Worm (Caenorhabditis elegans): ENCODE measurements around the gene acdh-8.

The acdh-8 gene

DNA sequence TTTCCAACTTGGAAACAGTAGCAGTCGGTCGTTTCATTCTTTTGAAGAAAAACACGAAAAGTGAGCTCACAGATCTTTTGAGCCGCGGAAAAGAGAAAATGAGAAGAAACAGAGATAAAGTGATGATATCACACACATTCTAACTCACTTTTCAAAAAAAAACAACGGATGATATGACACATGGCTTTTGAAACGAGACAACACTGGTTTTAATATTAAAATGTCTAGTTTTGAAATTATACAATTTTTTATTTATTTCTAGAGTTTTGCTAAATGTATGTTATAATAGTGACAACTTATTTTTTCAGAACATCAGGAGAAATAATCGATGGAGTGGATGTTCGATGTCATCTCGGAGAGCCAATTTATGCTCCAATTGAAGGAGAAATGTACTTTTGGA, 1.8 kb upstream of the acdh-8 start, which contains the start of gene K05F1.14:
TSS of gene K05F1.14 (minus strand) at position 101 of the 400 bp plus-strand sequence.
- no peak for TF ChIP-seq eor-1 (tag; optimal IDR thresholded peaks at IDR 0.05)
- no peak for TF ChIP-seq pqm-1 (tag; optimal IDR thresholded peaks at IDR 0.05)
- no peak for TF ChIP-seq lsy-12 (tag; optimal IDR thresholded peaks at IDR 0.05)
- no peak for TF ChIP-seq jun-1 (tag; optimal IDR thresholded peaks at IDR 0.05)
- TF ChIP-seq ztf-11 (tag; optimal IDR thresholded peaks at IDR 0.05): no peak
- TF ChIP-seq zag-1 (tag; optimal IDR thresholded peaks at IDR 0.05): no peak
- TF ChIP-seq ceh-28 (tag; optimal IDR thresholded peaks at IDR 0.05): no peak
- TF ChIP-seq sea-2 (GFP tag; optimal IDR thresholded peaks at IDR 0.05): no peak
- TF ChIP-seq lin-39 (tag; optimal IDR thresholded peaks at IDR 0.05): no peak
- no peak for TF ChIP-seq skn-1 (tag; optimal IDR thresholded peaks at IDR 0.05)
- no peak for TF ChIP-seq unc-39 (tag; optimal IDR thresholded peaks at IDR 0.05)
- TF ChIP-seq elt-3 (tag; optimal IDR thresholded peaks at IDR 0.05): no peak
- no peak for TF ChIP-seq unc-62 (GFP tag; optimal IDR thresholded peaks at IDR 0.05)
- no peak for TF ChIP-seq nhr-76 (tag; optimal IDR thresholded peaks at IDR 0.05)
- no peak for TF ChIP-seq ceh-82 (tag; optimal IDR thresholded peaks at IDR 0.05)
- TF ChIP-seq ZK546.5 (tag; optimal IDR thresholded peaks at IDR 0.05): no peak
- TF ChIP-seq snpc-4 (tag; optimal IDR thresholded peaks at IDR 0.05): no peak
- no peak for TF ChIP-seq nhr-12 (tag; optimal IDR thresholded peaks at IDR 0.05)

DNA sequence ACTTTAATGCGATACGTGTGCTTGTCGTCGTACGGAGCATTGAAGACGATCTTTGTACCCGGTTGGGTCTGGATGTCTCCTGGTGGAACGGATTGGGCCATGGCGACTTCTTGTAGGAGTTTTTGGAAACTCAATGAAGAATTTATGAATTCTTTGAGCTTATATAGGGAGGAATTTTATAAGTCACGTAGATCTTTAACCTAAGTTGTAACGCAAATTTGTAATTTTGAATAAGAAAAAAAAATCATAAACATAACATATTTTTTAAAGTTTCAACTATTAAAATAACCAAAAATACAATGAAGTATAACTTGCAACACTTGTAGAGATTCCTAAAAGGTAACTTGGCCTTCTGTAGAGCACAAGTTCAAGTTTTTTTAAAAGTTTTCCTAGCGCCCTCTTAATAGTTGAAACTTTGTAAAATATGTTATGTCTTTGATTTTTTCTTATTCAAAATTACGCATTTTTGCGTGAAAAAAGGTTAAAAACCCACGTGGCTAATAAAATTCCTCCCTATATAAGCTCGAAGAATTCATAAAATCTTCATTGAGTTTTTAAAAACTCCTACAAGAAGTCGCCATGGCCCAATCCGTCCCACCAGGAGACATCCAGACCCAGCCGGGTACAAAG, 3.2 kb downstream of the acdh-8 start, which contains the start of the genes msp-63 and msp-142:
TSS of gene msp-63 (minus strand) at position 101 of the 630 bp plus-strand sequence.
TSS of gene msp-142 (plus strand) at position 580 of the 630 bp plus-strand sequence.
- TF ChIP-seq lin-39 (tag; optimal IDR thresholded peaks at IDR 0.05) (no peak), daf-12 (tag; optimal IDR thresholded peaks at IDR 0.05) (no peak), pha-4 (tag; optimal IDR thresholded peaks at IDR 0.05) (no peak), snpc-4 (tag; optimal IDR thresholded peaks at IDR 0.05) (no peak), mml-1 (tag; optimal IDR thresholded peaks at IDR 0.05) (no peak), lin-15B (tag; optimal IDR thresholded peaks at IDR 0.05) (no peak), nhr-237 (tag; optimal IDR thresholded peaks at IDR 0.05) (no peak), unc-39 (tag; optimal IDR thresholded peaks at IDR 0.05) (no peak), eor-1 (tag; optimal IDR thresholded peaks at IDR 0.05) (no peak), ztf-4 (tag; optimal IDR thresholded peaks at IDR 0.05) (no peak), nhr-67 (tag; optimal IDR thresholded peaks at IDR 0.05) (no peak), sea-2 (GFP tag; optimal IDR thresholded peaks at IDR 0.05) (no peak), ceh-9 (tag; optimal IDR thresholded peaks at IDR 0.05) (no peak), nhr-76 (tag; optimal IDR thresholded peaks at IDR 0.05) (no peak), ZK546.5 (tag; optimal IDR thresholded peaks at IDR 0.05) (no peak), elt-2 (tag; optimal IDR thresholded peaks at IDR 0.05) (no peak), ztf-11 (tag; optimal IDR thresholded peaks at IDR 0.05) (no peak)

DNA sequence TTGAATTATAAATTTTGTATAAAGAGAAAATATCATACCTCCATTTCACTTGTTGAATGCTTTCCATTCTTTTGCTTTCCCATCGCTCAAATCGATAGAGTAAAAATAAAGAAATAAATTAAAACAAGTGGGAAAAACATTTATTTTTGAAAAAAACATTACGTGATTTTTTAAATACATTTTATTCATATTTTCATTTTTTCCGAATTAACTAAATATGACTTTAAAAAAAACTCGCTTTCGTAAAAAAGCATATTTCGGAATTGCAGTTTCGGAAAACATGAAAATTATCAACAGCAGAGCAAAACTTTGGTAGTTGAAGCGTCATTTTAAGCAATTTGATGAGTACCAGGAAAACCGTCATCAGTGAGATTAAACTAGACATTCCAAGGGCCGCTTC, 5.3 kb downstream of the acdh-8 start, which contains the start of gene K05F1.8:
TSS of gene K05F1.8 (minus strand) at position 101 of the 400 bp plus-strand sequence.
- TF ChIP-seq nhr-11 (tag; optimal IDR thresholded peaks at IDR 0.05) (no peak), fkh-2 (tag; optimal IDR thresholded peaks at IDR 0.05) (no peak), nfya-1 (tag; optimal IDR thresholded peaks at IDR 0.05; ENCODE audit: insufficient read depth) (no peak), jun-1 (tag; optimal IDR thresholded peaks at IDR 0.05) (no peak), pha-4 (tag; optimal IDR thresholded peaks at IDR 0.05) (no peak), pqm-1 (tag; optimal IDR thresholded peaks at IDR 0.05) (no peak), egl-5 (tag; optimal IDR thresholded peaks at IDR 0.05) (no peak), nhr-67 (tag; optimal IDR thresholded peaks at IDR 0.05) (no peak), ceh-16 (tag; optimal IDR thresholded peaks at IDR 0.05) (no peak), daf-12 (tag; optimal IDR thresholded peaks at IDR 0.05) (no peak), unc-39 (tag; optimal IDR thresholded peaks at IDR 0.05) (no peak), eor-1 (tag; optimal IDR thresholded peaks at IDR 0.05) (no peak)

DNA sequence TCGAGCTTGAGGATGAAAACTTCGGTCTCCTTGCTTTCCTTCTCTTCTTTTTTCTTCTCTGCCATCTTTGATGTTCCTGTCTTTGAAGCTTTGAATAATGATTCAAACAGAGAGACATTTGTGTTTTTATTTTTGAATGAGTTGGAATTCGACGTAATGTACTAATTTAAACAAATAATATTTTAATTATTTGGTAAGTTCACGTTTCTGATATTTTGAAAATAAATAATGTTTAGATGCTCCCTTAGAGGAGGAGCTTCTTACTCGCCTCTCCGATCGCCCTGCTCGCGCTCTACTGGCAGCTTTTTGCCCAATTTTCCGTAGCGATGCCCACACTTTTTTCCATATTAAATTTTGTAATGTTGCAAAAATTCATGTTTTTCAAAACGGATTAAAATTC, 6.8 kb downstream of the acdh-8 start, which contains the start of the genes K05F1.9 and K05F1.1:
TSS of gene K05F1.9 (minus strand) at position 101 of the 400 bp plus-strand sequence.
TSS of gene K05F1.1 (plus strand) at position 308 of the 400 bp plus-strand sequence.
- TF ChIP-seq unc-62 (GFP tag; optimal IDR thresholded peaks at IDR 0.05) (no peak), nhr-28 (tag; optimal IDR thresholded peaks at IDR 0.05) (no peak), skn-1 (tag; optimal IDR thresholded peaks at IDR 0.05) (no peak), jun-1 (tag; optimal IDR thresholded peaks at IDR 0.05) (no peak), ceh-16 (tag; optimal IDR thresholded peaks at IDR 0.05) (no peak), nhr-12 (tag; optimal IDR thresholded peaks at IDR 0.05) (no peak), hmg-11 (tag; optimal IDR thresholded peaks at IDR 0.05) (no peak), egl-5 (tag; optimal IDR thresholded peaks at IDR 0.05) (no peak)
